Worm (Caenorhabditis elegans): ENCODE results near the gene F31B12.4.

The F31B12.4 gene

DNA sequence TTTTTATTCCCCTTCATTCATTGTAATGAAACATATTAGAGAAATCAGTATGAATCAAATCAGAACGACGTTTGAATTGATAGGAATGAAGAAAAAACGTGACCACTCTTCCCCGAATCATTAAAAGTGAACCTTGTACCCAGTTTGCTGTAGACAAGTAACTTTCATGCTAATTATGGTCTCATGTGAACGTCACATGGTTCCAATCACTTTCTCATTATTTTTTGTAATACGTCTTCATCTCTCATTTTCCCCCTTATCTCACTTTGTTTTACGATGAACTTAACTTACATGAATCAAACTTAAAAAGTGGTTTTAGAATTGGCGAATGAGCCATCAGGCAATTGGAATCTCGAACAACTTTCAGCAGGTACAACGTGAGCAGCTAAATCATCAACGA, 31.8 kb upstream of the F31B12.4 start:
- TF ChIP-seq dao-5 (tag; optimal IDR thresholded peaks at IDR 0.05) (no peak), W03F9.2 (tag; optimal IDR thresholded peaks at IDR 0.05) (no peak), him-1 (tag; optimal IDR thresholded peaks at IDR 0.05) (no peak)

DNA sequence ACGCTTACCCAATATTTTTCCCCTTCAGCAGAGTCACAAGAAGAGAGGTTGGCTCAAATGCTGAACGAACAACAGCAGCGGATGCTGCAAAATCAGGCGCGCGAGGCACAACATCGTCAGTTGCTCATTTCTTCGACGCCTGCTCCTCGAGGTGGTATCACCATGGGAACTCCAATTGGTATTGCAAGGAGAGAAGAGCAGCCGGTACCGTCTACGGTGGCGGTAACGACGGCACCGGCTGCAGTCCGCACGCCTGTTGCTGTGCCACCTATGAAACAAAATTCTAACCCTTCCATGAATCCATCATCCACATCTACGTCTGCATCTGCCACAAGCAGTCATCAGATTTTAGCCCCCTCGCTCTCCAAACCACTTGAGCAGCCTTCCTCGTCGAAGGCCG, 29.7 kb upstream of the F31B12.4 start:
- TF ChIP-seq dao-5 (tag; optimal IDR thresholded peaks at IDR 0.05): no peak
- no peak for TF ChIP-seq him-1 (tag; optimal IDR thresholded peaks at IDR 0.05)
- TF ChIP-seq W03F9.2 (tag; optimal IDR thresholded peaks at IDR 0.05): no peak

DNA sequence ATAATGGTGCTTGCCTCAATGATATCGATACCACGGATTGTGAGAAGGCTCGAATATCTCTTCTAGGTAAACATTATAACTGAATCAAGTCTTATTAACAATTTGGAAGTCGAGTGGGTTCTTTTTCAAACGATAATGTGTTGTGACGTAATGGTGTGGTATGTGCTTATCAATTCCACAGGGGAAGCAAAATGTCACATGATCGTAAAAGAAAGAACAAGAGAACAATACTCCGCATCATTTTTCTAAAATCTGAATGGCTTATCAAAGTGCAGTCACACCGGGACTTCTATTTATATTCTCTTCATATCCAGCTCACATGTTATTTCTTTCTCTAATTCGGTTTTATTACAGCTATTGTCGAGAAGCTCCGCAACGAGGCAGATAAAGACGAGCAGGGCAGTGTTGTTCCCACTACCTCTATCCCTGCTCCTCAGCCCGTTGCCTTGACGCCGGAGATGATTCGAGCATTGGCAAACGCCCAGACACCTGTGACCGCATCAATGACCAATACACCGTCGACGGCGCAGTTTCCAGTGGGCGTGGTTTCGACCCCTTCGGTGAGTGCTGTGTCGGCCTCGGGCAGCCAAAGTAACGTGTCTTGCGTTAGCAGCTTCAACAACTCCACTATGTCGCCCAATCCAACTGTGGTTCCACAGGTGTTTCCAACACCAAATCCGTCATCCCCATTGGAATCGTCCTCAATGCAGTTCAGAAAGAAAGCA, 23.8 kb upstream of the F31B12.4 start:
- TF ChIP-seq dao-5 (tag; optimal IDR thresholded peaks at IDR 0.05): no peak
- no peak for TF ChIP-seq him-1 (tag; optimal IDR thresholded peaks at IDR 0.05)
- TF ChIP-seq W03F9.2 (tag; optimal IDR thresholded peaks at IDR 0.05): no peak

DNA sequence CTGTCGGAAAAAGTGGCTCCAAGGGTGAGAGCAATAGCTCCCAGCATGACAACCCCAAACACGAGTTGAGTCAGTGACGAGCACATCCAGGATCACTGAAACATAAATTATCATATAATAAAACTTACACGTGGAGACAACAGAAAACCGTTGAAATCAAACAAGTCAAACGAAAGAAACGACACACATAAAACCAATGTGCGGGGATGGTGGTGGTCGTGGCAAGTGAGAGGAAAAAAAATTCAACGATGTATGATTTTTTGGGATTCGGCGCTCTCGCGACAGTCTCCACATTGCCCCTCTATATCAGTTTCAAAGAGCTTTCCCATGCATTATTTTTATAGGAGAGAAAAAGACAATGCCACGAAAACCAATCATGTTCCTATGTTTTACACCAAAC, 20.7 kb upstream of the F31B12.4 start, which contains the start of gene clc-4:
Gene clc-4 (minus strand): TSS at position 101 of the 400 bp plus-strand sequence.
- TF ChIP-seq dao-5 (tag; optimal IDR thresholded peaks at IDR 0.05) (no peak), him-1 (tag; optimal IDR thresholded peaks at IDR 0.05) (no peak), W03F9.2 (tag; optimal IDR thresholded peaks at IDR 0.05) (no peak)

DNA sequence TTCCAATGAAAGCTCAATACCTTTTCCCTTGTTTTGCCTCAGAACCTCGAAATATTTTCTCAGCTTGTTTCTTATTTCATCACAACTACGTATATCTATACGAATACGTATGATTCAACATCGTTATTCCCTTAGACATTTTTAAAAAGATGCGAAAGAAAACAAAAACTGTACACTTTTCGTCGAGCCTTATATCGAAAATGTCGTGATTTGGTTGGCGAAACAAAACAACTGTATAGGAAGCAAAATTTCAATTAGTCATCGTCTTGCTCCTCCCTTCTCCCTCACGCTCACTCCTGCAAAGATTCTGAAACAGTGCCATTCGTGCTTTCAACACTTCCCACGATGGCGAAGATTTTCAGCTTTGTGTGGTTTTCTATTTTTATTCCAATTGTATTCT, 17.3 kb upstream of the F31B12.4 start, which contains the start of gene ttr-14:
Gene ttr-14 (plus strand): TSS at position 301 of the 400 bp plus-strand sequence.
- TF ChIP-seq W03F9.2 (tag; optimal IDR thresholded peaks at IDR 0.05) (no peak), dao-5 (tag; optimal IDR thresholded peaks at IDR 0.05) (no peak), him-1 (tag; optimal IDR thresholded peaks at IDR 0.05) (no peak)

DNA sequence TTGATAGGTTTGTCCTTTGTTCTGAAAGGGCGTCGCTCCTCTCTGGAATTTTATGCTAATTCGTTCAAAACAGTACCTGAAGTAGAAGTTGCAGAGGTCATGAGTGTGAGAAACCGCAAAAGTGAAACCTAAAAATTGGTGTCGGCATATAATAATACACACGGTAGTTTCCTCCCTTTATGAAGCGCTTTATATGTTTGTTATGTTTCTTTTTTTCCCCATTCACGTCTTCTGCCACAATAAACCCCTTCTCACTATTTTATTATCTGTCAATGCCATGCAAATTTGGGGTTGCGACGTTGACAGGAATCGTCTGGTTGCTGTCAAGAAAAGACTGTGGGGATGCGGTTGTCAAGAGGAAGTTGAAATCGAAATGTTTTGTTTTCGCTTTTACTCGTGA, 12.1 kb upstream of the F31B12.4 start, which contains the start of gene vap-2:
Gene vap-2 (minus strand): TSS at position 101 of the 400 bp plus-strand sequence.
- TF ChIP-seq dao-5 (tag; optimal IDR thresholded peaks at IDR 0.05): no peak
- TF ChIP-seq him-1 (tag; optimal IDR thresholded peaks at IDR 0.05): no peak
- no peak for TF ChIP-seq W03F9.2 (tag; optimal IDR thresholded peaks at IDR 0.05)

DNA sequence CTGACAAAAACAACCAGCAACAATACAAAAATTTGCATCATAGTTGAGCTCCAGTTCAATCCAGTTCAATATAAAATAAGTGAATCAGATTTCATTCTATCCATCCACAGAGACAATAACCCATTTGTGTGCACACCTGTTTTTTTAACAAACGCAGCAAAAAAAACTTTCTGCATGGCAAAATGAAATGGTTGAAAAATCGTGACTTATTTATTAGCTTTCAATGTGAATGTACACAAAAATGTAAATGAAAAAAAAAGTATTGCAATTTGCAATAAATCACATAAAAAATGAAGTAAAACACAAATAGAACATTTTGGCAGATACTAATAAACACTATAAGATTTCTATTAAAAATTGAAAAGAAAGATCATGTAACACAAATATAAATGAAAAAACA, 9.9 kb upstream of the F31B12.4 start, which contains the start of gene T05A10.6:
Gene T05A10.6 (minus strand): TSS at position 101 of the 400 bp plus-strand sequence.
- TF ChIP-seq W03F9.2 (tag; optimal IDR thresholded peaks at IDR 0.05): no peak
- no peak for TF ChIP-seq him-1 (tag; optimal IDR thresholded peaks at IDR 0.05)
- no peak for TF ChIP-seq dao-5 (tag; optimal IDR thresholded peaks at IDR 0.05)

DNA sequence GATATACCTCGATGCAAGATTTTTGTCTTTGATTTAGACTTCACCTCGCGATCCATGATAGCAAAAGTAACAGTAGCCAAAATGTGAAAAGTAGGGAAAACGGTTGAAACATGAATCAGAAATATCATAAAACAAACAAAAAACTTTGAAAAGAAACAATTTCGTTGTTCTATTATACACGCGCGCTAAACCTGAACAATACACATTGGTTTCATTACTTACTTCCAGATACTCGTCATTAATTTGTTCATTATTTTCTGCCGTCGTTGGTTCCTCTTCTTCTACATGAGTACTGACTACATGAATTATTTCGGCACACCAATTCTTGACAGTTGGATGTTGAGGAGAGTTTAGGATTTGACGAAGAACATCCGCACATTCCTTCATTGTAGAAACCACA, 16.0 kb downstream of the F31B12.4 start, which contains the start of gene F31B12.3:
Gene F31B12.3 (minus strand): TSS at position 101 of the 400 bp plus-strand sequence.
- no peak for TF ChIP-seq W03F9.2 (tag; optimal IDR thresholded peaks at IDR 0.05)
- TF ChIP-seq dao-5 (tag; optimal IDR thresholded peaks at IDR 0.05): no peak
- no peak for TF ChIP-seq him-1 (tag; optimal IDR thresholded peaks at IDR 0.05)

DNA sequence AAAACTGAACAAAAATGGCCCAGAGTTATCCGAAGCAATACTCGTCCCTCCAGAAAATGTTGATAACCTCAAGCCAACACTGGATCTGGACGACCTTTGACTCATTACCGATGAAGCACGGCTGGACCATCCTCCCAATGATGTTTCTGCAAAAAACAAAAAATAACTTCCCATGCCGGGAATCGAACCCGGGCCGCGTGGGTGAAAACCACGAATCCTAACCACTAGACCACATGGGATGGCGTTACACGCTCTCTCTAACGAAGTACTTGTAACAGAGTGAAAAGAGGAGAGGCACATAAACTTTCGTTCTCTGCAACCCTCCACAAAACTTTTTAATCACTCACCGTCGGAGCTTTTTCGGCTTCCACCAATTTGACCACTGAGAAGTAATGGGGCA, 16.6 kb downstream of the F31B12.4 start:
- TF ChIP-seq him-1 (tag; optimal IDR thresholded peaks at IDR 0.05) (peak; percentile 62), W03F9.2 (tag; optimal IDR thresholded peaks at IDR 0.05) (no peak), dao-5 (tag; optimal IDR thresholded peaks at IDR 0.05) (peak; percentile 41)

DNA sequence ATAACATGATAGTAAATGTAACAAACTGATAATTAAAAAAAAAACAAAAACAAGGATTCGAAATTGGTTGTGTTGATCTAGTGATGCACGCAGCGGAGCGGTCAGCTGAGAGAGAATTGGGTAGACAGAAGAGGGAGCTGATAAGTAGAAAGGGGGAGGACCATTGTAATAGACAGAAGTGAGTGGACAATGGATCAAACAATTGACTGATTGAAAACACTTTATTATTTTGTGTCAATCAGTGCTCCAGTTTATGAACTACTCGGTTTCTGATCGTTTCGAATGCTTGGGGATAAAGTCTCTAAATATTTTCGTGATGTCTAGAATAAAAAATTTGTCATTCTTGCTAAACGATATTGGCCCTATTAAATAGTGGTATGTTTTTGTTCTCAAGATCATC, 30.0 kb downstream of the F31B12.4 start:
- TF ChIP-seq W03F9.2 (tag; optimal IDR thresholded peaks at IDR 0.05) (no peak), him-1 (tag; optimal IDR thresholded peaks at IDR 0.05) (no peak), dao-5 (tag; optimal IDR thresholded peaks at IDR 0.05) (no peak)

DNA sequence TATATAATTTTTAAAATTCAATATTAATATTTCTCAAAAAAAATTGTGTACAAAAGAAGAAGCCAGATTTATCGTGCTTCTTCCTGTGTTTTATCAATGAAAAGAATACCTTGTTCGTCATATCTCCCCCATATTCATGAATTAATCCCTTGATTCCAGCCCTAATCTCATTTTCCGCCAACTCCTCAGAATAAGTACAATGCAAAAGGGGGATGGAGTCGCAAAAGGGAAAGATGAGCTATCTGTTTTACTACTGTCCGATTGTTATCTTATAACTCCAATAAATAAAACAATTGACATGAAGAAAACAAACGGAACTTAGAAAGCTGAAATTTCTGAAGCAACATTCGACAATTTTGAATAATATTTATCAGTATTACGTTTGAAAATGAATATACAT, 33.1 kb downstream of the F31B12.4 start:
- TF ChIP-seq dao-5 (tag; optimal IDR thresholded peaks at IDR 0.05) (no peak), him-1 (tag; optimal IDR thresholded peaks at IDR 0.05) (no peak), W03F9.2 (tag; optimal IDR thresholded peaks at IDR 0.05) (no peak)

DNA sequence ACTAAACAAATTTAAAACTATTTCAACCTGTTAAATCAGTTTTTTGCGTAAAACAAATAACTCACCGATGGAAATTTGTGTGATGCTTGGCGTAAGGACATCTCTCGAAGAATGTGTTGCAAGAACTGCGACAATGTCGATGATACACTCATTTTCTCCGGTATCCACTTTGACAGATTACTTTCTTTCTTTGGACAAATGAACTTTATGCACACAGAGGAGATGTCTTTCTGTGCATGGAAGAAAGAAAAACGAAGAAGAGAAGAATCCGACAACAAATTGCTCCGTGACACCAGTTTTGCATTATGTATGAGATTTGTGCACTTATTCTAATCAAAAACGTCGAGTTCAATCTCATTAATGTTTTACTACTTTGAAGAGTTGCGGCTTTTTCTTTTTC, 34.0 kb downstream of the F31B12.4 start, which contains the start of gene plc-1:
Gene plc-1 (minus strand): TSS at position 101 of the 400 bp plus-strand sequence.
- no peak for TF ChIP-seq him-1 (tag; optimal IDR thresholded peaks at IDR 0.05)
- no peak for TF ChIP-seq dao-5 (tag; optimal IDR thresholded peaks at IDR 0.05)
- TF ChIP-seq W03F9.2 (tag; optimal IDR thresholded peaks at IDR 0.05): no peak

DNA sequence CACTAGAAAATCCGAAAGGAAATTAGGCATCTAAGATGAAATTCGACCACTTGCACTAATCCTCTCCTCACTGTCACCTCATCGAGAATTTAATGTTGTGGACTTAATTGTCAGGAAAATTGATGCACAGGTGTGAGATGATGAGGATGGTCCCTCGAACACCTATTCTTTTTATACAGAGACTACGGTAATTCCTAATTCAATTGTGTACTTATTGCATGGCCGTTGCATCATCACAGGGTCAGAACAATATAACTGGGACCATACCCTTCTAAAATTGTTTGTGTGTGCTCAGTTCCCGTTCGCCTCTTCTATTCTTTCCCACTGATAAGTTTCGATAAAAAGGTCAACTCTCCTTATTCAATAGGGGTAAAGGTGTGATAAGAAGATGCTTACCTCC, 39.6 kb downstream of the F31B12.4 start:
- TF ChIP-seq him-1 (tag; optimal IDR thresholded peaks at IDR 0.05): no peak
- no peak for TF ChIP-seq W03F9.2 (tag; optimal IDR thresholded peaks at IDR 0.05)
- no peak for TF ChIP-seq dao-5 (tag; optimal IDR thresholded peaks at IDR 0.05)

DNA sequence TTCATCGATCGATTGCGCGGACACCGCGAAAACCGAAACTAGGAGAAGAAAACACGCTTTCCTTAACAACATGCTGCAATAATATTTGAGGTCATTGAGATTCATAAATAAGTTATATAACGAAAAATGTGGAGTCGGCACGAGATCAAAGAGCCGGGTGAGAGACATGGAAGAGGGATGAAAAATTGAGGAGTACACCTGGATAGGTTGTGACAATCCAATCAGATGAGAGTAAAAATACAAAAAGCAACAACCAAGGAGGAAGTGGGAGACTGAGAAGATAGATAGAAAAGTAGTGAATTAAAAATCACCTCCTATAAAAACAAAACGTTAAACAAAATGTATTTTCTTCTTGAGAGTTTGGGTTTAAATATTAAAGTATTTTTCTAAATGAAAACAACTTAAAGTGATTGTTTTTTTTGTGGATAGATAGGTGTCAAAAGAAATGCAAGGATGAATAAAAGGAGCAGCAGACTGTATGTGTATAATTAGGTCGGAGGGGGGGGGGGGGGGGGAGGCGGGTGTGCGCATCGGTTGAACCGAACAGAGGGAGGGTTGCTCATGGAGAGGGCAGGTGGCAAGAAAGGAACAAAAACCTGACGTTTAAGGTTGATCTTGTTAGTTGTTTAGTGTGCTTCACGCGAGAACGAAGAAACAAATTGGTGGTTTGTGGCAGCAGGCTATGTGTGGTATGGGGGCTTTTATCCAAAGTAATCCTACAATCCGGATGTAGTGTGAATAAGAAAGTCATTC, 40.2 kb downstream of the F31B12.4 start, which contains the start of gene C05A9.2:
Gene C05A9.2 (minus strand): TSS at position 73 of the 753 bp plus-strand sequence.
- TF ChIP-seq W03F9.2 (tag; optimal IDR thresholded peaks at IDR 0.05) (no peak), him-1 (tag; optimal IDR thresholded peaks at IDR 0.05) (no peak), dao-5 (tag; optimal IDR thresholded peaks at IDR 0.05) (no peak)
